Worm (Caenorhabditis elegans) whole organism, L2 larva: ENCODE measurements around the gene acy-2.

ENCODE experiments used
- C34F6.9 ChIP-seq: fragments of 150-350 bp; optimal IDR thresholded peaks from 2 replicates; lab custom pipeline; 2014; ENCODE audit warnings: missing biosample characterization, missing genetic modification characterization
- F13H6.1 ChIP-seq: sonication (generic microtip); optimal IDR thresholded peaks from 2 replicates; lab custom pipeline; 2016; ENCODE audit warnings: missing genetic modification characterization, missing compliant biosample characterization
- R02D3.7 ChIP-seq: fragments of 150-350 bp; optimal IDR thresholded peaks from 2 replicates; lab custom pipeline; 2014; ENCODE audit warnings: missing biosample characterization, missing genetic modification characterization
- ZK546.5 ChIP-seq: sonication (generic microtip); optimal IDR thresholded peaks from 2 replicates; lab custom pipeline; 2017; ENCODE audit warnings: missing biosample characterization, missing genetic modification characterization
- aly-2 ChIP-seq: fragments of 150-350 bp; optimal IDR thresholded peaks from 2 replicates; lab custom pipeline; 2014; ENCODE audit warnings: missing biosample characterization, missing genetic modification characterization
- ama-1 ChIP-seq: fragments of 150-350 bp; optimal IDR thresholded peaks from 2 replicates; lab custom pipeline; 2018; ENCODE audit warnings: inconsistent platforms
- ceh-82 ChIP-seq: fragments of 150-350 bp; optimal IDR thresholded peaks from 2 replicates; lab custom pipeline; 2014; ENCODE audit warnings: missing biosample characterization, missing genetic modification characterization
- crh-2 ChIP-seq: sonication (generic microtip); optimal IDR thresholded peaks from 2 replicates; lab custom pipeline; 2017; ENCODE audit warnings: missing biosample characterization, missing genetic modification characterization
- dmd-4 ChIP-seq: sonication (generic microtip); optimal IDR thresholded peaks from 2 replicates; lab custom pipeline; 2017; ENCODE audit warnings: missing biosample characterization, missing genetic modification characterization
- elt-3 ChIP-seq: sonication (generic microtip); optimal IDR thresholded peaks from 2 replicates; lab custom pipeline; 2017; ENCODE audit warnings: missing biosample characterization, missing genetic modification characterization
- gmeb-1 ChIP-seq: fragments of 150-350 bp; optimal IDR thresholded peaks from 2 replicates; lab custom pipeline; 2014; ENCODE audit warnings: missing biosample characterization, missing genetic modification characterization
- lin-11 ChIP-seq: fragments of 150-350 bp; sonication (generic microtip); optimal IDR thresholded peaks from 2 replicates; lab custom pipeline; 2014; ENCODE audit warnings: missing biosample characterization, missing genetic modification characterization, inconsistent platforms, mixed read lengths
- lin-13 ChIP-seq: fragments of 150-350 bp; optimal IDR thresholded peaks from 2 replicates; lab custom pipeline; 2014; ENCODE audit warnings: missing biosample characterization, missing genetic modification reagents, missing genetic modification characterization
- lsy-2 ChIP-seq, 2 experiments: fragments of 150-350 bp in 1 of 2; sonication (generic microtip) in 1 of 2; optimal IDR thresholded peaks; 2 replicates each; lab custom pipeline; 2014 to 2017; ENCODE audit warnings: missing biosample characterization in 2 of 2, missing genetic modification characterization in 2 of 2
- mbf-1 ChIP-seq: sonication (generic microtip); optimal IDR thresholded peaks from 2 replicates; lab custom pipeline; 2017; ENCODE audit warnings: missing biosample characterization, missing genetic modification characterization
- mdl-1 ChIP-seq, 2 experiments: fragments of 150-350 bp in 1 of 2; sonication (generic microtip) in 1 of 2; optimal IDR thresholded peaks; 2 replicates each; lab custom pipeline; 2017; ENCODE audit warnings: missing biosample characterization in 2 of 2, missing genetic modification characterization in 2 of 2
- nhr-10 ChIP-seq: sonication (generic microtip); optimal IDR thresholded peaks from 2 replicates; lab custom pipeline; 2017; ENCODE audit warnings: missing biosample characterization, missing genetic modification characterization
- nhr-21 ChIP-seq: fragments of 150-350 bp; optimal IDR thresholded peaks from 2 replicates; lab custom pipeline; 2014; ENCODE audit warnings: missing biosample characterization, missing genetic modification characterization
- nhr-23 ChIP-seq: fragments of 150-350 bp; optimal IDR thresholded peaks from 2 replicates; lab custom pipeline; 2014; ENCODE audit warnings: missing biosample characterization, missing genetic modification reagents, missing genetic modification characterization
- nhr-6 ChIP-seq: fragments of 150-350 bp; optimal IDR thresholded peaks from 2 replicates; lab custom pipeline; 2014; ENCODE audit warnings: missing biosample characterization, missing genetic modification characterization
- nhr-77 ChIP-seq: fragments of 150-350 bp; optimal IDR thresholded peaks from 2 replicates; lab custom pipeline; 2014; ENCODE audit warnings: missing biosample characterization, missing genetic modification characterization
- peb-1 ChIP-seq: fragments of 150-350 bp; optimal IDR thresholded peaks from 2 replicates; lab custom pipeline; 2014; ENCODE audit warnings: missing biosample characterization, missing genetic modification characterization
- skn-1 ChIP-seq: sonication (generic microtip); optimal IDR thresholded peaks from 2 replicates; lab custom pipeline; 2017; ENCODE audit warnings: missing biosample characterization, missing genetic modification characterization
- sma-9 ChIP-seq, 2 experiments: fragments of 150-350 bp in 1 of 2; sonication (generic microtip) in 1 of 2; optimal IDR thresholded peaks; 2 replicates each; lab custom pipeline; 2014 to 2016; ENCODE audit warnings: missing genetic modification characterization in 2 of 2, mild to moderate bottlenecking in 1 of 2, missing biosample characterization in 1 of 2, missing compliant biosample characterization in 1 of 2, missing genetic modification reagents in 1 of 2, moderate library complexity in 1 of 2
- snpc-4 ChIP-seq: fragments of 150-350 bp; optimal IDR thresholded peaks from 2 replicates; lab custom pipeline; 2014; ENCODE audit warnings: missing biosample characterization, missing genetic modification characterization
- unc-39 ChIP-seq: fragments of 150-350 bp; optimal IDR thresholded peaks from 2 replicates; lab custom pipeline; 2014; ENCODE audit warnings: missing biosample characterization, missing genetic modification characterization
- unc-55 ChIP-seq: fragments of 150-350 bp; sonication (generic microtip); optimal IDR thresholded peaks from 3 replicates; lab custom pipeline; 2014; ENCODE audit warnings: missing biosample characterization, missing genetic modification reagents, missing genetic modification characterization
- zag-1 ChIP-seq: fragments of 150-350 bp; optimal IDR thresholded peaks from 2 replicates; lab custom pipeline; 2014; ENCODE audit warnings: missing biosample characterization, missing genetic modification characterization
- ztf-11 ChIP-seq: sonication (generic microtip); optimal IDR thresholded peaks from 2 replicates; lab custom pipeline; 2017; ENCODE audit warnings: missing biosample characterization, missing genetic modification characterization
- ztf-4 ChIP-seq: fragments of 150-350 bp; optimal IDR thresholded peaks from 2 replicates; lab custom pipeline; 2014; ENCODE audit warnings: missing biosample characterization, missing genetic modification characterization

Gene acy-2

ce11 chrV:5964658-5965178 is 11.1 kb upstream of the acy-2 start:
- no peak for TF ChIP-seq nhr-77 (tag; lab: Kevin White, UChicago)
- no peak for TF ChIP-seq lin-11
- peak; percentile 13 for TF ChIP-seq F13H6.1 (tag; lab: Kevin White, UChicago)
- TF ChIP-seq crh-2 (tag; lab: Kevin White, UChicago): peak; percentile 52
- peak; percentile 21 for TF ChIP-seq zag-1 (tag; lab: Kevin White, UChicago)
- peak in 1 of 2 experiments; percentile 21 for TF ChIP-seq lsy-2 (tag; optimal IDR thresholded peaks at IDR 0.05; lab: Kevin White, UChicago)
- TF ChIP-seq sma-9 (GFP tag; optimal IDR thresholded peaks at IDR 0.05; lab: Kevin White, UChicago): peak; percentile 22
- no peak for TF ChIP-seq sma-9 (tag; optimal IDR thresholded peaks at IDR 0.05; lab: Kevin White, UChicago)
- no peak for TF ChIP-seq nhr-10
- no peak for TF ChIP-seq lin-13 (GFP tag; lab: Kevin White, UChicago)
- peak; percentile 23 for TF ChIP-seq unc-55 (GFP tag; lab: Kevin White, UChicago)
- TF ChIP-seq C34F6.9 (tag; lab: Kevin White, UChicago): peak; percentile 58
- no peak for TF ChIP-seq gmeb-1
- TF ChIP-seq peb-1 (tag; lab: Kevin White, UChicago): no peak

- TF ChIP-seq R02D3.7 (tag; lab: Kevin White, UChicago) (no peak), snpc-4 (tag; lab: Kevin White, UChicago) (no peak), skn-1 (tag; lab: Kevin White, UChicago) (no peak), unc-39 (tag; lab: Kevin White, UChicago) (no peak), peb-1 (tag; lab: Kevin White, UChicago) (no peak), nhr-23 (tag; lab: Kevin White, UChicago) (no peak)
These were observed 3.2 kb upstream of the acy-2 start for ce11 chrV:5972582-5972981.

- no peak for TF ChIP-seq unc-55 (GFP tag; lab: Kevin White, UChicago)
- no peak for TF ChIP-seq zag-1 (tag; lab: Kevin White, UChicago)
- no peak for TF ChIP-seq ceh-82 (tag; lab: Kevin White, UChicago)
- no peak for TF ChIP-seq lsy-2 (tag; optimal IDR thresholded peaks at IDR 0.05; lab: Kevin White, UChicago)
- TF ChIP-seq nhr-21 (tag; lab: Kevin White, UChicago): no peak
- TF ChIP-seq peb-1 (tag; lab: Kevin White, UChicago): no peak
- TF ChIP-seq nhr-23 (tag; lab: Kevin White, UChicago): no peak
- no peak for TF ChIP-seq F13H6.1 (tag; lab: Kevin White, UChicago)
- no peak for TF ChIP-seq aly-2 (tag; lab: Kevin White, UChicago)
- no peak for TF ChIP-seq lin-11
- TF ChIP-seq nhr-77 (tag; lab: Kevin White, UChicago): no peak
These were observed 2.1 kb upstream of the acy-2 start for ce11 chrV:5973713-5974112.

- no peak for TF ChIP-seq elt-3 (tag; lab: Kevin White, UChicago)
- TF ChIP-seq R02D3.7 (tag; lab: Kevin White, UChicago): no peak
- TF ChIP-seq, all 48 proteins: peak for 0
These were observed 6.9 kb downstream of the acy-2 start for ce11 chrV:5982722-5983121.

- TF ChIP-seq mbf-1 (tag; lab: Kevin White, UChicago): no peak
- TF ChIP-seq snpc-4 (tag; lab: Kevin White, UChicago): no peak
- TF ChIP-seq F13H6.1 (tag; lab: Kevin White, UChicago): no peak
- TF ChIP-seq dmd-4: no peak
- no peak for TF ChIP-seq gmeb-1
- no peak for TF ChIP-seq ztf-4 (tag; lab: Kevin White, UChicago)
- no peak for TF ChIP-seq mdl-1 (tag; optimal IDR thresholded peaks at IDR 0.05; lab: Kevin White, UChicago)
- no peak for TF ChIP-seq ceh-82 (tag; lab: Kevin White, UChicago)
- no peak for TF ChIP-seq crh-2 (tag; lab: Kevin White, UChicago)
- TF ChIP-seq nhr-21 (tag; lab: Kevin White, UChicago): no peak
- no peak for TF ChIP-seq nhr-6 (tag; lab: Kevin White, UChicago)
- no peak for TF ChIP-seq unc-39 (tag; lab: Kevin White, UChicago)
- TF ChIP-seq ama-1 (lab: Kevin White, UChicago): no peak
- TF ChIP-seq nhr-10: no peak
- TF ChIP-seq peb-1 (tag; lab: Kevin White, UChicago): no peak
- TF ChIP-seq ztf-11: no peak
- no peak for TF ChIP-seq aly-2 (tag; lab: Kevin White, UChicago)
- TF ChIP-seq ZK546.5: no peak
These were observed 7.6 kb downstream of the acy-2 start, which contains the start of gene dhs-16 for ce11 chrV:5983380-5983779. Gene dhs-16, plus strand, starts transcription at chrV:5983745.

ce11 chrV:5984244-5984643 is 8.4 kb downstream of the acy-2 start:
- TF ChIP-seq lin-13 (GFP tag; lab: Kevin White, UChicago) (no peak), aly-2 (tag; lab: Kevin White, UChicago) (no peak), nhr-23 (tag; lab: Kevin White, UChicago) (no peak), ZK546.5 (no peak)
